Worm (Caenorhabditis elegans) whole organism, early embryonic: ENCODE data around the gene scl-10.

Experiments used
- F13C5.2 ChIP-seq: sonication (generic microtip); optimal IDR thresholded peaks from 2 replicates; lab custom pipeline; 2017; ENCODE audit warnings: mild to moderate bottlenecking, missing genetic modification characterization, inconsistent platforms, missing compliant biosample characterization
- ama-1 ChIP-seq: fragments of 150-350 bp; optimal IDR thresholded peaks from 2 replicates; lab custom pipeline; 2014
- ceh-36 ChIP-seq: sonication (generic microtip); optimal IDR thresholded peaks from 2 replicates; lab custom pipeline; 2016; ENCODE audit warnings: missing genetic modification characterization, inconsistent platforms, missing compliant biosample characterization
- hmbx-1 ChIP-seq: sonication (generic microtip); optimal IDR thresholded peaks from 2 replicates; lab custom pipeline; 2016; ENCODE audit warnings: mild to moderate bottlenecking, missing genetic modification characterization, missing compliant biosample characterization
- hnd-1 ChIP-seq: sonication (generic microtip); optimal IDR thresholded peaks from 2 replicates; lab custom pipeline; 2016; ENCODE audit warnings: missing genetic modification characterization, missing compliant biosample characterization
- pes-1 ChIP-seq: fragments of 200-800 bp; sonication (Bioruptor generic); IDR thresholded peaks from 2 replicates; pipeline ENCODE4 v1.3.6; 2022; ENCODE audit warnings: missing genetic modification reagents, missing genetic modification characterization, missing compliant biosample characterization
- sea-1 ChIP-seq: fragments of 200-800 bp; sonication (Bioruptor generic); conservative IDR thresholded peaks from 2 replicates; pipeline ENCODE4 v1.3.6; 2022; ENCODE audit warnings: missing genetic modification characterization, missing compliant biosample characterization

ce11 chrIV:13080861-13081260, 32.6 kb downstream of the scl-10 start:
- no peak for TF ChIP-seq pes-1 (GFP tag; lab: Robert Waterston, UW)
- no peak for TF ChIP-seq sea-1
- TF ChIP-seq ceh-36 (tag; lab: Kevin White, UChicago): no peak
- TF ChIP-seq hmbx-1 (tag; lab: Kevin White, UChicago): no peak
- TF ChIP-seq ama-1 (lab: Kevin White, UChicago): no peak
- no peak for TF ChIP-seq hnd-1
- no peak for TF ChIP-seq F13C5.2 (tag; lab: Kevin White, UChicago)
